Fruit fly (Drosophila melanogaster) whole organism, prepupa: ENCODE data around the gene Mur18B.

Experiments used
- Blimp-1 ChIP-seq: fragments of 200-800 bp; sonication (Bioruptor generic); optimal IDR thresholded peaks from 3 replicates; lab custom pipeline; 2017; ENCODE audit warnings: missing biosample characterization, missing genetic modification characterization, mild to moderate bottlenecking, moderate library complexity, missing genetic modification reagents
- CG10631 ChIP-seq: fragments of 200-800 bp; sonication (Bioruptor generic); optimal IDR thresholded peaks from 2 replicates; lab custom pipeline; 2016; ENCODE audit warnings: missing biosample characterization, missing genetic modification characterization
- CG10669 ChIP-seq: fragments of 200-800 bp; sonication (Bioruptor generic); optimal IDR thresholded peaks from 3 replicates; lab custom pipeline; 2018; ENCODE audit warnings: missing biosample characterization, mild to moderate bottlenecking, missing genetic modification characterization, moderate library complexity
- CG11762 ChIP-seq: fragments of 200-800 bp; sonication (Bioruptor generic); optimal IDR thresholded peaks from 3 replicates; lab custom pipeline; 2016; ENCODE audit warnings: missing biosample characterization, missing genetic modification characterization; ENCODE audit not compliant: insufficient read depth
- CG11902 ChIP-seq: fragments of 200-800 bp; sonication (Bioruptor generic); optimal IDR thresholded peaks from 3 replicates; lab custom pipeline; 2016; ENCODE audit warnings: missing biosample characterization, missing genetic modification characterization
- CG16779 ChIP-seq: fragments of 200-800 bp; sonication (Bioruptor generic); optimal IDR thresholded peaks from 3 replicates; lab custom pipeline; 2017; ENCODE audit warnings: missing biosample characterization, mild to moderate bottlenecking, missing genetic modification characterization
- CG3032 ChIP-seq: fragments of 200-800 bp; optimal IDR thresholded peaks from 2 replicates; lab custom pipeline; 2019; ENCODE audit warnings: missing biosample characterization, mild to moderate bottlenecking, missing genetic modification characterization, moderate library complexity
- CG31627 ChIP-seq: fragments of 200-800 bp; sonication (Bioruptor generic); optimal IDR thresholded peaks from 3 replicates; lab custom pipeline; 2016; ENCODE audit warnings: missing biosample characterization, missing genetic modification characterization
- CG32006 ChIP-seq: fragments of 200-800 bp; sonication (Bioruptor generic); optimal IDR thresholded peaks from 3 replicates; lab custom pipeline; 2017; ENCODE audit warnings: missing biosample characterization, mild to moderate bottlenecking, missing genetic modification characterization
- CG34406 ChIP-seq: fragments of 200-800 bp; sonication (Bioruptor generic); optimal IDR thresholded peaks from 3 replicates; lab custom pipeline; 2016; ENCODE audit warnings: missing biosample characterization, missing genetic modification characterization
- CG6276 ChIP-seq: fragments of 200-800 bp; sonication (Bioruptor generic); optimal IDR thresholded peaks from 2 replicates; lab custom pipeline; 2017; ENCODE audit warnings: missing biosample characterization, mild to moderate bottlenecking, missing genetic modification characterization
- CG6808 ChIP-seq: fragments of 200-800 bp; sonication (Bioruptor generic); optimal IDR thresholded peaks from 3 replicates; lab custom pipeline; 2017; ENCODE audit warnings: missing biosample characterization, missing genetic modification characterization, mild to moderate bottlenecking, moderate library complexity, missing genetic modification reagents
- CG6854 ChIP-seq: fragments of 200-800 bp; sonication (Bioruptor generic); optimal IDR thresholded peaks from 2 replicates; lab custom pipeline; 2017; ENCODE audit warnings: missing biosample characterization, mild to moderate bottlenecking, missing genetic modification characterization
- CG7368 ChIP-seq: fragments of 200-800 bp; sonication (Bioruptor generic); optimal IDR thresholded peaks from 3 replicates; lab custom pipeline; 2016; ENCODE audit warnings: missing biosample characterization, missing genetic modification characterization
- CG8119 ChIP-seq: fragments of 200-800 bp; sonication (Bioruptor generic); IDR thresholded peaks from 3 replicates; pipeline ENCODE4 v1.3.6; 2022; ENCODE audit warnings: missing biosample characterization, missing genetic modification characterization
- CG8319 ChIP-seq: fragments of 200-800 bp; sonication (Bioruptor generic); optimal IDR thresholded peaks from 3 replicates; lab custom pipeline; 2016; ENCODE audit warnings: missing biosample characterization, missing genetic modification characterization
- CG8632 ChIP-seq: fragments of 200-800 bp; sonication (Bioruptor generic); optimal IDR thresholded peaks from 3 replicates; lab custom pipeline; 2016; ENCODE audit warnings: missing biosample characterization, missing genetic modification characterization
- CG9139 ChIP-seq: fragments of 200-800 bp; sonication (Bioruptor generic); optimal IDR thresholded peaks from 3 replicates; lab custom pipeline; 2017; ENCODE audit warnings: missing biosample characterization, mild to moderate bottlenecking, missing genetic modification characterization
- Eip75B ChIP-seq: fragments of 200-800 bp; sonication (Bioruptor generic); optimal IDR thresholded peaks from 3 replicates; lab custom pipeline; 2016; ENCODE audit warnings: missing biosample characterization, missing genetic modification characterization
- Eip78C ChIP-seq: fragments of 200-800 bp; sonication (Bioruptor generic); peaks from one replicate; lab custom pipeline; 2016; ENCODE audit warnings: missing biosample characterization, missing genetic modification characterization
- Eip93F ChIP-seq: fragments of 200-800 bp; sonication (Bioruptor generic); optimal IDR thresholded peaks from 2 replicates; lab custom pipeline; 2016; ENCODE audit warnings: missing biosample characterization, mild to moderate bottlenecking, missing genetic modification characterization
- Ets96B ChIP-seq: fragments of 200-800 bp; optimal IDR thresholded peaks from 2 replicates; lab custom pipeline; 2019; ENCODE audit warnings: missing biosample characterization, mild to moderate bottlenecking, missing genetic modification characterization, moderate library complexity
- Hr38 ChIP-seq: sonication (Bioruptor generic); optimal IDR thresholded peaks from 2 replicates; lab custom pipeline; 2016; ENCODE audit warnings: missing biosample characterization, missing genetic modification characterization
- Hr39 ChIP-seq: fragments of 200-800 bp; sonication (Bioruptor generic); optimal IDR thresholded peaks from 2 replicates; lab custom pipeline; 2016; ENCODE audit warnings: missing biosample characterization, missing genetic modification characterization
- Hr4 ChIP-seq: fragments of 200-800 bp; sonication (Bioruptor generic); optimal IDR thresholded peaks from 3 replicates; lab custom pipeline; 2016; ENCODE audit warnings: missing biosample characterization, missing genetic modification characterization
- Lpt ChIP-seq: fragments of 200-800 bp; sonication (Bioruptor generic); optimal IDR thresholded peaks from 3 replicates; lab custom pipeline; 2016; ENCODE audit warnings: missing biosample characterization, missing genetic modification characterization
- OdsH ChIP-seq: fragments of 200-800 bp; sonication (Bioruptor generic); optimal IDR thresholded peaks from 3 replicates; lab custom pipeline; 2016; ENCODE audit warnings: missing biosample characterization, missing genetic modification characterization
- Smox ChIP-seq: fragments of 200-800 bp; sonication (Bioruptor generic); optimal IDR thresholded peaks from 3 replicates; lab custom pipeline; 2016; ENCODE audit warnings: missing biosample characterization, missing genetic modification characterization
- Sox14 ChIP-seq: fragments of 200-800 bp; sonication (Bioruptor generic); optimal IDR thresholded peaks from 3 replicates; lab custom pipeline; 2016; ENCODE audit warnings: missing biosample characterization, missing genetic modification characterization
- Sox15 ChIP-seq: fragments of 200-800 bp; sonication (Bioruptor generic); optimal IDR thresholded peaks from 3 replicates; lab custom pipeline; 2016; ENCODE audit warnings: missing biosample characterization, missing genetic modification characterization
- achi ChIP-seq: fragments of 200-800 bp; sonication (Bioruptor generic); optimal IDR thresholded peaks from 3 replicates; lab custom pipeline; 2016; ENCODE audit warnings: missing biosample characterization, missing genetic modification characterization
- acj6 ChIP-seq: fragments of 200-800 bp; sonication (Bioruptor generic); optimal IDR thresholded peaks from 3 replicates; lab custom pipeline; 2016; ENCODE audit warnings: missing biosample characterization, missing genetic modification characterization
- cyc ChIP-seq: fragments of 200-800 bp; sonication (Bioruptor generic); optimal IDR thresholded peaks from 3 replicates; lab custom pipeline; 2016; ENCODE audit warnings: missing biosample characterization, missing genetic modification characterization
- dac ChIP-seq: fragments of 200-800 bp; sonication (Bioruptor generic); optimal IDR thresholded peaks from 2 replicates; lab custom pipeline; 2017; ENCODE audit warnings: missing biosample characterization, mild to moderate bottlenecking, missing genetic modification characterization
- eg ChIP-seq: fragments of 200-800 bp; sonication (Bioruptor generic); IDR thresholded peaks from 3 replicates; pipeline ENCODE4 v1.3.6; 2022; ENCODE audit warnings: missing biosample characterization, missing genetic modification characterization
- esn ChIP-seq: fragments of 200-800 bp; sonication (Bioruptor generic); optimal IDR thresholded peaks from 2 replicates; lab custom pipeline; 2016; ENCODE audit warnings: missing biosample characterization, mild to moderate bottlenecking, missing genetic modification characterization, moderate library complexity
- fd59A ChIP-seq: fragments of 200-800 bp; sonication (Bioruptor generic); optimal IDR thresholded peaks from 2 replicates; lab custom pipeline; 2017; ENCODE audit warnings: missing biosample characterization, mild to moderate bottlenecking, missing genetic modification characterization, missing genetic modification reagents
- fd85E ChIP-seq: fragments of 200-800 bp; sonication (Bioruptor generic); optimal IDR thresholded peaks from 3 replicates; lab custom pipeline; 2016; ENCODE audit warnings: missing biosample characterization, missing genetic modification characterization
- fkh ChIP-seq: fragments of 200-800 bp; sonication (Bioruptor generic); optimal IDR thresholded peaks from 3 replicates; lab custom pipeline; 2017; ENCODE audit warnings: missing biosample characterization, mild to moderate bottlenecking, missing genetic modification characterization, moderate library complexity
- net ChIP-seq: fragments of 200-800 bp; sonication (Bioruptor generic); optimal IDR thresholded peaks from 3 replicates; lab custom pipeline; 2016; ENCODE audit warnings: missing biosample characterization, missing genetic modification characterization
- salr ChIP-seq, 2 experiments: fragments of 200-800 bp; sonication (Bioruptor generic); optimal IDR thresholded peaks; 3 replicates each; lab custom pipeline; 2016 to 2018; ENCODE audit warnings: missing biosample characterization in 2 of 2, missing genetic modification characterization in 2 of 2, mild to moderate bottlenecking in 1 of 2
- spab ChIP-seq: fragments of 200-800 bp; sonication (Bioruptor generic); optimal IDR thresholded peaks from 2 replicates; lab custom pipeline; 2017; ENCODE audit warnings: missing biosample characterization, mild to moderate bottlenecking, missing genetic modification characterization, missing genetic modification reagents
- ss ChIP-seq, 2 experiments: fragments of 200-800 bp; sonication (Bioruptor generic); optimal IDR thresholded peaks; 2 replicates in 1 of 2; 3 replicates in 1 of 2; lab custom pipeline; 2017 to 2018; ENCODE audit warnings: mild to moderate bottlenecking in 2 of 2, missing biosample characterization in 2 of 2, missing genetic modification characterization in 2 of 2, moderate library complexity in 1 of 2
- topi ChIP-seq: fragments of 200-800 bp; sonication (Bioruptor generic); optimal IDR thresholded peaks from 3 replicates; lab custom pipeline; 2016; ENCODE audit warnings: missing biosample characterization, missing genetic modification characterization
- vri ChIP-seq: fragments of 200-800 bp; sonication (Bioruptor generic); optimal IDR thresholded peaks from 3 replicates; lab custom pipeline; 2016; ENCODE audit warnings: missing biosample characterization, mild to moderate bottlenecking, missing genetic modification characterization

Gene Mur18B

DNA sequence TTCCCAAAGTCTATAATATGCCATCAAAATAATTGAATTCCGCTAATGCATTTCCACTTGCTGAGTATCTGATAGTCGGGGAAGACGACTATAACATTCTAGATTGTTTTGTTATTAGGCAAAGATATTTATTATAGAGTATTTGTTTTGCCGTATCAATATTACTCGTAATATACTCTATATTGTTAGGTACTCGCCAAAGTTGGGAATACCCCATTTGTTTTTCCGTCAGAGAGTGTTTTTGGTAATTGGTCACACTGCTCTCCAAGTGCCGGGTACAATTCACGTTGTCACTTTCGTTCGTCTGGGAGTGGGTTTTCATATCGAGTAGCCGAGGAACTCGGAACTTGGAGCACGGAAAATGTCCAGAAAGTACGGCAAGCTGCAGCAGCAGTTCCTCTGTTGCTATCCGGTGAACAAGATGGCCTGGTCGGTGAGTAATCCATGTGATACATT lies 30.4 kb downstream of the Mur18B start, which contains the start of gene CG7889 (continued):
- TF ChIP-seq Eip75B (GFP tag; lab: Kevin White, UChicago) (peak; percentile 29), CG9139 (GFP tag; lab: Kevin White, UChicago) (no peak), CG6854 (peak; percentile 29), CG8632 (GFP tag; lab: Kevin White, UChicago) (no peak), vri (GFP tag; lab: Kevin White, UChicago) (no peak), CG8319 (GFP tag; lab: Kevin White, UChicago) (no peak), Sox14 (GFP tag; lab: Kevin White, UChicago) (no peak), spab (GFP tag; lab: Kevin White, UChicago) (no peak), Smox (GFP tag; lab: Kevin White, UChicago) (peak; percentile 15), esn (GFP tag; lab: Kevin White, UChicago) (peak; percentile 8), CG31627 (GFP tag; lab: Kevin White, UChicago) (no peak), Hr39 (GFP tag; lab: Kevin White, UChicago) (peak; percentile 7)

DNA sequence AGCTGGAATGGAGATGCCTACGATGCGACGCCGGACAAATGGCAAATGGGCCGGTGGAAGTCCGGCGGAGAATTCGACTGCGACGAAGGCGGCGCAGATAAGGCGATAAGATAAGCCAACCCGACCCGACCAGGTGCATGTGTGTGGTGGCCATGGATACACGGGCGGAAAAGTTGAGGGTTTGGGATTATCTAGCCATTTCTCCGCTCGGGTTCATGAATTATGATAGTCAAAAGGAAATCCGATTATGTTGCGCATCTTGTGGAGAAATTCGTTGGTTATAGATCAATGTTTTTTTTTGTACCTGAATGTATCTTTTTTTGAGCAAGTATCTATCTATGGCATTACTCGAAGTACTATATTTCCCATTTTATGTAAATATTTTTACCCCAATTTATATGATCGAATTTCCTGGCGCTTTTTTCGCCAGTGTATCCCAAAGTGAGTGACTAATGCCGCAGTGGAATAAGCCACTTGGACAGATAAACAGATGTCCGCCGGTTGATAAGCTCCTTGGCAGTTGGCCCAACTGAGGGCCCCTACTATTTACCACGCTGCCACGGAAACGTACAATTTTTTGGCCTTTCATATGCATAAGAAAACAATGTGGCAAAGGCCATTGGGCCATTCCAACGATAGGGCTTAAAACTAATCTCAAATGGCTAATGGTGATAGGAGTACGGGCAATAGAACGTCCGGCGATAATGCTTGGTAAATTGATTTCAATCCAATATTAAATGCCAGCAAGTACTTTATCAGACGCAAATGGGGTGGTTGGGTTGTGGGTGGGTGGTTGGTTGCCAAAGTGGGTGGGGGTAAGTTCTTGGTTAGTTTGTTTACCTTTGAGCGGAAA lies 34.4 kb downstream of the Mur18B start, which contains the start of gene CG7992:
Gene CG7992, minus strand, starts transcription at position 51 of the 853 bp plus-strand sequence.
- TF ChIP-seq acj6 (peak; percentile 51), CG6854 (no peak), CG16779 (no peak), OdsH (peak; percentile 55), Eip78C (GFP tag; lab: Kevin White, UChicago) (peak; percentile 80), fd85E (GFP tag; lab: Kevin White, UChicago) (no peak), CG10669 (GFP tag; lab: Kevin White, UChicago) (no peak), Eip75B (GFP tag; lab: Kevin White, UChicago) (no peak), CG8119 (GFP tag; lab: Robert Waterston, UW) (0 out of 3 replicates have a peak, but pooled peaks have one; percentile 32), eg (GFP tag; lab: Robert Waterston, UW) (0 out of 3 replicates have a peak, but pooled peaks have one; percentile 31), CG31627 (GFP tag; lab: Kevin White, UChicago) (peak; percentile 47), CG32006 (peak; percentile 30), CG9139 (GFP tag; lab: Kevin White, UChicago) (no peak), fd59A (GFP tag; lab: Kevin White, UChicago) (no peak), Blimp-1 (GFP tag; lab: Kevin White, UChicago) (no peak), CG10631 (GFP tag; lab: Kevin White, UChicago) (peak; percentile 15), Sox15 (peak; percentile 31), esn (GFP tag; lab: Kevin White, UChicago) (peak; percentile 64), Ets96B (tag; lab: Kevin White, UChicago) (no peak), CG6276 (GFP tag; lab: Kevin White, UChicago) (no peak), net (GFP tag; lab: Kevin White, UChicago) (peak; percentile 48), Hr39 (GFP tag; lab: Kevin White, UChicago) (peak; percentile 51), CG11902 (peak; percentile 6), CG11762 (GFP tag; lab: Kevin White, UChicago) (no peak), cyc (peak; percentile 41), Sox14 (GFP tag; lab: Kevin White, UChicago) (peak; percentile 33), Hr38 (GFP tag; lab: Kevin White, UChicago) (no peak), ss (GFP tag; optimal IDR thresholded peaks at IDR 0.05; lab: Kevin White, UChicago) (no peak), dac (GFP tag; lab: Kevin White, UChicago) (no peak), Smox (GFP tag; lab: Kevin White, UChicago) (peak; percentile 62), CG34406 (GFP tag; lab: Kevin White, UChicago) (peak; percentile 56), achi (GFP tag; lab: Kevin White, UChicago) (peak; percentile 4), CG8632 (GFP tag; lab: Kevin White, UChicago) (peak; percentile 40), fkh (GFP tag; lab: Kevin White, UChicago) (peak; percentile 12), CG3032 (tag; lab: Kevin White, UChicago) (no peak), Hr4 (GFP tag; lab: Kevin White, UChicago) (peak; percentile 22), CG6808 (GFP tag; lab: Kevin White, UChicago) (no peak), Eip93F (no peak), topi (GFP tag; lab: Kevin White, UChicago) (peak; percentile 58), Lpt (GFP tag; lab: Kevin White, UChicago) (no peak), CG7368 (GFP tag; lab: Kevin White, UChicago) (no peak), salr (GFP tag; optimal IDR thresholded peaks at IDR 0.05; lab: Kevin White, UChicago) (no peak)
